Worm (Caenorhabditis elegans) whole organism, young adult: ENCODE data around the gene tsn-1.

Experiments used
- B0035.1 ChIP-seq: sonication (generic microtip); optimal IDR thresholded peaks from 2 replicates; lab custom pipeline; 2016; ENCODE audit warnings: missing genetic modification characterization, mild to moderate bottlenecking, missing compliant biosample characterization, missing genotype, missing genetic modification reagents
- B0261.1 ChIP-seq: sonication (generic microtip); optimal IDR thresholded peaks from 2 replicates; lab custom pipeline; 2016; ENCODE audit warnings: mild to moderate bottlenecking, missing genetic modification characterization, moderate library complexity, missing compliant biosample characterization
- C06A6.2 ChIP-seq: fragments of 200-800 bp; sonication (Bioruptor generic); conservative IDR thresholded peaks from 2 replicates; pipeline ENCODE4 v1.3.6; 2022; ENCODE audit warnings: missing genetic modification characterization, missing compliant biosample characterization
- C17E4.6 ChIP-seq: fragments of 200-800 bp; sonication (Bioruptor generic); IDR thresholded peaks from 2 replicates; pipeline ENCODE4 v1.3.6; 2022; ENCODE audit warnings: missing genetic modification reagents, missing genetic modification characterization, missing compliant biosample characterization
- F22D6.2 ChIP-seq: sonication (generic microtip); optimal IDR thresholded peaks from 2 replicates; lab custom pipeline; 2016; ENCODE audit warnings: mild to moderate bottlenecking, missing genetic modification characterization, missing compliant biosample characterization
- F23B12.7 ChIP-seq: sonication (generic microtip); optimal IDR thresholded peaks from 2 replicates; lab custom pipeline; 2017; ENCODE audit warnings: missing genetic modification characterization, mild to moderate bottlenecking, missing compliant biosample characterization, antibody characterized with exemption, moderate library complexity; ENCODE audit not compliant: insufficient read depth
- F49E8.2 ChIP-seq: sonication (generic microtip); optimal IDR thresholded peaks from 3 replicates; lab custom pipeline; 2017; ENCODE audit warnings: missing genetic modification characterization, mild to moderate bottlenecking, missing compliant biosample characterization, antibody characterized with exemption, moderate library complexity; ENCODE audit not compliant: insufficient read depth
- F57C9.4 ChIP-seq: sonication (generic microtip); optimal IDR thresholded peaks from 2 replicates; lab custom pipeline; 2017; ENCODE audit warnings: mild to moderate bottlenecking, missing genetic modification characterization, missing compliant biosample characterization
- T26A5.8 ChIP-seq: sonication (generic microtip); optimal IDR thresholded peaks from 2 replicates; lab custom pipeline; 2016; ENCODE audit warnings: missing genetic modification characterization, missing compliant biosample characterization
- Y53F4B.3 ChIP-seq: fragments of 200-800 bp; sonication (Bioruptor generic); IDR thresholded peaks from 2 replicates; pipeline ENCODE4 v1.3.6; 2022; ENCODE audit warnings: missing genetic modification reagents, missing genetic modification characterization, missing compliant biosample characterization
- Y56A3A.18 ChIP-seq: fragments of 200-800 bp; sonication (Bioruptor generic); IDR thresholded peaks from 2 replicates; pipeline ENCODE4 v1.3.6; 2022; ENCODE audit warnings: missing genetic modification reagents, missing genetic modification characterization, missing compliant biosample characterization
- Y67H2A.10 ChIP-seq: fragments of 200-800 bp; sonication (Bioruptor generic); conservative IDR thresholded peaks from 2 replicates; pipeline ENCODE4 v1.3.6; 2022; ENCODE audit warnings: missing genetic modification reagents, missing genetic modification characterization, missing compliant biosample characterization
- ZK185.1 ChIP-seq: sonication (generic microtip); optimal IDR thresholded peaks from 2 replicates; lab custom pipeline; 2016; ENCODE audit warnings: mild to moderate bottlenecking, missing genetic modification characterization, missing compliant biosample characterization; ENCODE audit not compliant: poor library complexity, severe bottlenecking
- ama-1 ChIP-seq, 3 experiments: fragments of 150-350 bp in 1 of 3; sonication (generic microtip) in 2 of 3; optimal IDR thresholded peaks; 2 replicates each; lab custom pipeline; 2014 to 2018; ENCODE audit warnings: missing biosample characterization in 2 of 3, missing genetic modification characterization in 2 of 3, missing genetic modification reagents in 2 of 3
- atf-7 ChIP-seq: sonication (generic microtip); optimal IDR thresholded peaks from 2 replicates; lab custom pipeline; 2017; ENCODE audit warnings: mild to moderate bottlenecking, missing genetic modification characterization, missing compliant biosample characterization
- bed-2 ChIP-seq: fragments of 200-800 bp; sonication (Bioruptor generic); IDR thresholded peaks from 2 replicates; pipeline ENCODE4 v1.3.6; 2022; ENCODE audit warnings: missing genetic modification reagents, missing genetic modification characterization, missing compliant biosample characterization
- cebp-1 ChIP-seq, 2 experiments: fragments of 200-800 bp in 1 of 2; sonication (Bioruptor generic) in 1 of 2; sonication (generic microtip) in 1 of 2; IDR thresholded peaks in 1 of 2; optimal IDR thresholded peaks in 1 of 2; 2 replicates each; pipeline versions ENCODE4 v1.3.6 to Lab custom; 2017 to 2022; ENCODE audit warnings: missing compliant biosample characterization in 2 of 2, missing genetic modification characterization in 2 of 2, mild to moderate bottlenecking in 1 of 2, missing genetic modification reagents in 1 of 2, moderate library complexity in 1 of 2
- cebp-2 ChIP-seq: fragments of 200-800 bp; sonication (Bioruptor generic); IDR thresholded peaks from 2 replicates; pipeline ENCODE4 v1.3.6; 2022; ENCODE audit warnings: missing genetic modification characterization, missing compliant biosample characterization
- ceh-100 ChIP-seq: fragments of 200-800 bp; sonication (Bioruptor generic); IDR thresholded peaks from 2 replicates; pipeline ENCODE4 v1.3.6; 2022; ENCODE audit warnings: missing genetic modification reagents, missing genetic modification characterization, missing compliant biosample characterization
- ceh-79 ChIP-seq: sonication (generic microtip); optimal IDR thresholded peaks from 2 replicates; lab custom pipeline; 2017; ENCODE audit warnings: mild to moderate bottlenecking, missing genetic modification characterization, missing compliant biosample characterization
- die-1 ChIP-seq: sonication (generic microtip); optimal IDR thresholded peaks from 2 replicates; lab custom pipeline; 2016; ENCODE audit warnings: missing genotype, mild to moderate bottlenecking, missing genetic modification characterization, missing compliant biosample characterization
- egl-18 ChIP-seq: fragments of 200-800 bp; sonication (Bioruptor generic); IDR thresholded peaks from 2 replicates; pipeline ENCODE4 v1.3.6; 2022; ENCODE audit warnings: missing genetic modification reagents, missing genetic modification characterization, missing compliant biosample characterization
- hlh-12 ChIP-seq: sonication (generic microtip); optimal IDR thresholded peaks from 2 replicates; lab custom pipeline; 2016; ENCODE audit warnings: missing genetic modification characterization, missing compliant biosample characterization
- hmg-1.2 ChIP-seq: fragments of 200-800 bp; sonication (Bioruptor generic); IDR thresholded peaks from 2 replicates; pipeline ENCODE4 v1.3.6; 2022; ENCODE audit warnings: missing genetic modification reagents, missing genetic modification characterization, missing compliant biosample characterization
- hrde-1 ChIP-seq: sonication (generic microtip); optimal IDR thresholded peaks from 2 replicates; lab custom pipeline; 2016; ENCODE audit warnings: missing genetic modification characterization, mild to moderate bottlenecking, missing compliant biosample characterization, moderate library complexity, missing genotype, missing genetic modification reagents, borderline replicate concordance
- let-607 ChIP-seq, 2 experiments: fragments of 200-800 bp in 1 of 2; sonication (Bioruptor generic) in 1 of 2; sonication (generic microtip) in 1 of 2; optimal IDR thresholded peaks; 2 replicates each; lab custom pipeline; 2016 to 2018; ENCODE audit warnings: mild to moderate bottlenecking in 2 of 2, missing compliant biosample characterization in 2 of 2, missing genetic modification characterization in 2 of 2, moderate library complexity in 2 of 2, missing genotype in 1 of 2
- lin-35 ChIP-seq, 3 experiments: fragments of 150-350 bp in 2 of 3; sonication (generic microtip) in 1 of 3; optimal IDR thresholded peaks; 2 replicates each; lab custom pipeline; 2014 to 2018; ENCODE audit warnings: missing biosample characterization in 3 of 3, missing genetic modification characterization in 3 of 3, missing genetic modification reagents in 3 of 3
- madf-6 ChIP-seq: fragments of 200-800 bp; sonication (Bioruptor generic); IDR thresholded peaks from 2 replicates; pipeline ENCODE4 v1.3.6; 2022; ENCODE audit warnings: missing genetic modification reagents, missing genetic modification characterization, missing compliant biosample characterization
- mel-28 ChIP-seq: sonication (generic microtip); optimal IDR thresholded peaks from 2 replicates; lab custom pipeline; 2016; ENCODE audit warnings: borderline replicate concordance, mild to moderate bottlenecking, missing genetic modification characterization, missing compliant biosample characterization
- mxl-1 ChIP-seq: sonication (generic microtip); optimal IDR thresholded peaks from 2 replicates; lab custom pipeline; 2016; ENCODE audit warnings: missing genetic modification characterization, missing compliant biosample characterization
- nhr-120 ChIP-seq: fragments of 200-800 bp; sonication (Bioruptor generic); IDR thresholded peaks from 2 replicates; pipeline ENCODE4 v1.3.6; 2022; ENCODE audit warnings: missing genetic modification characterization, missing compliant biosample characterization
- nhr-179 ChIP-seq: sonication (generic microtip); optimal IDR thresholded peaks from 2 replicates; lab custom pipeline; 2016; ENCODE audit warnings: mild to moderate bottlenecking, missing genetic modification characterization, missing compliant biosample characterization
- nhr-80 ChIP-seq: sonication (generic microtip); optimal IDR thresholded peaks from 2 replicates; lab custom pipeline; 2016; ENCODE audit warnings: missing genetic modification characterization, missing compliant biosample characterization
- nhr-90 ChIP-seq: sonication (generic microtip); optimal IDR thresholded peaks from 2 replicates; lab custom pipeline; 2016; ENCODE audit warnings: missing genotype, mild to moderate bottlenecking, missing genetic modification characterization, missing compliant biosample characterization
- pha-4 ChIP-seq: fragments of 150-350 bp; sonication (generic microtip); optimal IDR thresholded peaks from 2 replicates; lab custom pipeline; 2014; ENCODE audit warnings: missing biosample characterization, missing genetic modification reagents, missing genetic modification characterization
- snpc-1.3 ChIP-seq: sonication (generic microtip); optimal IDR thresholded peaks from 2 replicates; lab custom pipeline; 2017; ENCODE audit warnings: missing genetic modification characterization, mild to moderate bottlenecking, missing compliant biosample characterization, antibody characterized with exemption, moderate library complexity, missing genotype, missing genetic modification reagents; ENCODE audit not compliant: insufficient read depth
- snpc-3.4 ChIP-seq: sonication (generic microtip); optimal IDR thresholded peaks from 2 replicates; lab custom pipeline; 2017; ENCODE audit warnings: missing genetic modification characterization, mild to moderate bottlenecking, missing compliant biosample characterization, antibody characterized with exemption, moderate library complexity, missing genotype, missing genetic modification reagents

Gene tsn-1

ce11 chrII:4739984-4740462 is 33.4 kb downstream of the tsn-1 start, which contains the start of gene eas-1 (continued):
- TF ChIP-seq mel-28 (tag; lab: Kevin White, UChicago) (no peak), lin-35 (GFP tag; optimal IDR thresholded peaks at IDR 0.05; lab: Kevin White, UChicago) (peak in 2 of 3 experiments; percentile 46 to 91), hrde-1 (tag; lab: Kevin White, UChicago) (no peak), let-607 (tag; optimal IDR thresholded peaks at IDR 0.05; lab: Kevin White, UChicago) (peak; percentile 93 to 97), madf-6 (GFP tag; lab: Robert Waterston, UW) (peak; percentile 69)

ce11 chrII:4741527-4742187 is 35.0 kb downstream of the tsn-1 start, which contains the start of gene acs-11:
Gene acs-11, plus strand, starts transcription at chrII:4742137.
- TF ChIP-seq C06A6.2 (no peak), ceh-79 (tag; lab: Kevin White, UChicago) (no peak), bed-2 (GFP tag; lab: Robert Waterston, UW) (no peak), F23B12.7 (tag; lab: Kevin White, UChicago) (no peak), C17E4.6 (no peak), mel-28 (tag; lab: Kevin White, UChicago) (no peak), B0035.1 (tag; lab: Kevin White, UChicago) (no peak), cebp-1 (GFP tag; IDR thresholded peaks at IDR 0.05; lab: Robert Waterston, UW) (no peak), cebp-1 (tag; optimal IDR thresholded peaks at IDR 0.05; lab: Kevin White, UChicago) (peak; percentile 0), pha-4 (tag; lab: Kevin White, UChicago) (no peak), madf-6 (GFP tag; lab: Robert Waterston, UW) (peak; percentile 20; the same call in 1 of the 2 replicates), F57C9.4 (no peak), F49E8.2 (tag; lab: Kevin White, UChicago) (no peak), atf-7 (tag; lab: Kevin White, UChicago) (no peak), T26A5.8 (tag; lab: Kevin White, UChicago) (no peak), ZK185.1 (no peak), hlh-12 (tag; lab: Kevin White, UChicago) (no peak), B0261.1 (tag; lab: Kevin White, UChicago) (no peak), nhr-90 (tag; lab: Kevin White, UChicago) (no peak), ama-1 (optimal IDR thresholded peaks at IDR 0.05; lab: Kevin White, UChicago) (peak; percentile 49), ama-1 (GFP tag; optimal IDR thresholded peaks at IDR 0.05; lab: Kevin White, UChicago) (no peak), egl-18 (GFP tag; lab: Robert Waterston, UW) (no peak), ceh-100 (no peak), die-1 (no peak), snpc-1.3 (tag; lab: Kevin White, UChicago) (no peak), nhr-80 (tag; lab: Kevin White, UChicago) (peak; percentile 45), nhr-120 (no peak), snpc-3.4 (tag; lab: Kevin White, UChicago) (no peak), F22D6.2 (no peak), nhr-179 (tag; lab: Kevin White, UChicago) (no peak), mxl-1 (no peak), Y53F4B.3 (GFP tag; lab: Robert Waterston, UW) (no peak), cebp-2 (GFP tag; lab: Robert Waterston, UW) (no peak), hmg-1.2 (GFP tag; lab: Robert Waterston, UW) (0 out of 2 replicates have a peak, but pooled peaks have one; percentile 7), Y56A3A.18 (GFP tag; lab: Robert Waterston, UW) (0 out of 2 replicates have a peak, but pooled peaks have one; percentile 43), Y67H2A.10 (GFP tag; lab: Robert Waterston, UW) (no peak)
